Worm (Caenorhabditis elegans): ENCODE results near the gene C29F7.3.

The C29F7.3 gene

DNA sequence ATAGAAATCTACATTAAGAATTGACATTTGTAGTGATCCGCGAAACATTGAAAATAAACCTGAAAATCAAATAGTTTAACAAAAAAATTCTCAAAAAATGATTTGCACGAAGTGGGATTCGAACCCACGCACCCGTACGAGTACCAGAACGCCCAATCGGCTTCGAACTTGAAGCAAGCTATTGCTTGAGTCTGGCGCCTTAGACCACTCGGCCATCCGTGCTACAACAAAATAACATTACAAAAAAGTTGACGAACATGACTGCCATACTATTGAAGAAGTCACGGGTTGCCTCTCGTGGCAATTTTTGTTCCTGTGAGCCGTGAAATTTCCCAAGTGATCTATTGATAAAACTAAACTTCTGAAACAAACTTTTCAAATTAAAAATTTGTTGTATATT, 23.5 kb upstream of the C29F7.3 start:
- TF ChIP-seq ZK546.5 (tag; optimal IDR thresholded peaks at IDR 0.05) = no peak
- no peak for TF ChIP-seq lin-39 (tag; optimal IDR thresholded peaks at IDR 0.05)
- TF ChIP-seq R02D3.7 (tag; optimal IDR thresholded peaks at IDR 0.05) = no peak
- TF ChIP-seq fos-1 (tag; optimal IDR thresholded peaks at IDR 0.05) = no peak
- no peak for TF ChIP-seq skn-1 (tag; optimal IDR thresholded peaks at IDR 0.05)
- TF ChIP-seq nhr-11 (tag; optimal IDR thresholded peaks at IDR 0.05) = no peak
- TF ChIP-seq hmg-11 (tag; optimal IDR thresholded peaks at IDR 0.05) = no peak
- no peak for TF ChIP-seq sea-2 (GFP tag; optimal IDR thresholded peaks at IDR 0.05)
- no peak for TF ChIP-seq nhr-67 (tag; optimal IDR thresholded peaks at IDR 0.05)
- TF ChIP-seq mml-1 (tag; optimal IDR thresholded peaks at IDR 0.05) = no peak
- no peak for TF ChIP-seq nhr-23 (tag; optimal IDR thresholded peaks at IDR 0.05)
- TF ChIP-seq unc-39 (tag; optimal IDR thresholded peaks at IDR 0.05) = no peak
- no peak for TF ChIP-seq ztf-11 (tag; optimal IDR thresholded peaks at IDR 0.05)
- TF ChIP-seq pqm-1 (tag; optimal IDR thresholded peaks at IDR 0.05) = no peak
- TF ChIP-seq nhr-12 (tag; optimal IDR thresholded peaks at IDR 0.05) = no peak
- TF ChIP-seq egl-5 (tag; optimal IDR thresholded peaks at IDR 0.05) = no peak
- no peak for TF ChIP-seq nfya-1 (tag; optimal IDR thresholded peaks at IDR 0.05; ENCODE audit: insufficient read depth)

- TF ChIP-seq mdl-1 (tag; optimal IDR thresholded peaks at IDR 0.05) (no peak), aly-2 (tag; optimal IDR thresholded peaks at IDR 0.05) (no peak), nhr-12 (tag; optimal IDR thresholded peaks at IDR 0.05) (no peak), ama-1 (optimal IDR thresholded peaks at IDR 0.05) (no peak), sea-2 (GFP tag; optimal IDR thresholded peaks at IDR 0.05) (no peak), tbx-2 (tag; optimal IDR thresholded peaks at IDR 0.05) (peak; percentile 44), egl-5 (tag; optimal IDR thresholded peaks at IDR 0.05) (no peak), nhr-67 (tag; optimal IDR thresholded peaks at IDR 0.05) (no peak), daf-12 (tag; optimal IDR thresholded peaks at IDR 0.05) (no peak), lsy-12 (tag; optimal IDR thresholded peaks at IDR 0.05) (peak; percentile 44), ceh-9 (tag; optimal IDR thresholded peaks at IDR 0.05) (no peak), ztf-4 (tag; optimal IDR thresholded peaks at IDR 0.05) (no peak), elt-3 (tag; optimal IDR thresholded peaks at IDR 0.05) (no peak), nhr-77 (tag; optimal IDR thresholded peaks at IDR 0.05) (no peak), ceh-28 (tag; optimal IDR thresholded peaks at IDR 0.05) (peak; percentile 21), nhr-25 (tag; optimal IDR thresholded peaks at IDR 0.05) (no peak), nfya-1 (tag; optimal IDR thresholded peaks at IDR 0.05; ENCODE audit: insufficient read depth) (no peak), elt-2 (tag; optimal IDR thresholded peaks at IDR 0.05) (peak; percentile 23), eor-1 (tag; optimal IDR thresholded peaks at IDR 0.05) (no peak), pha-4 (tag; optimal IDR thresholded peaks at IDR 0.05) (peak; percentile 54), unc-62 (GFP tag; optimal IDR thresholded peaks at IDR 0.05) (no peak), elt-1 (tag; optimal IDR thresholded peaks at IDR 0.05) (no peak), ceh-16 (tag; optimal IDR thresholded peaks at IDR 0.05) (no peak), nhr-28 (tag; optimal IDR thresholded peaks at IDR 0.05) (no peak), skn-1 (tag; optimal IDR thresholded peaks at IDR 0.05) (peak; percentile 15), lin-39 (tag; optimal IDR thresholded peaks at IDR 0.05) (peak; percentile 33), ztf-11 (tag; optimal IDR thresholded peaks at IDR 0.05) (no peak), lin-15B (tag; optimal IDR thresholded peaks at IDR 0.05) (no peak), fos-1 (tag; optimal IDR thresholded peaks at IDR 0.05) (no peak), jun-1 (tag; optimal IDR thresholded peaks at IDR 0.05) (no peak), nhr-76 (tag; optimal IDR thresholded peaks at IDR 0.05) (no peak), fkh-10 (GFP tag; optimal IDR thresholded peaks at IDR 0.05) (no peak), mml-1 (tag; optimal IDR thresholded peaks at IDR 0.05) (no peak), nhr-43 (tag; optimal IDR thresholded peaks at IDR 0.05; ENCODE audit: poor library complexity, severe bottlenecking) (peak; percentile 17), snpc-4 (tag; optimal IDR thresholded peaks at IDR 0.05) (no peak), nhr-11 (tag; optimal IDR thresholded peaks at IDR 0.05) (no peak), ZK546.5 (tag; optimal IDR thresholded peaks at IDR 0.05) (no peak), nhr-237 (tag; optimal IDR thresholded peaks at IDR 0.05) (no peak), egl-27 (tag; optimal IDR thresholded peaks at IDR 0.05) (no peak), nhr-23 (tag; optimal IDR thresholded peaks at IDR 0.05) (peak; percentile 27), pqm-1 (tag; optimal IDR thresholded peaks at IDR 0.05) (no peak), R02D3.7 (tag; optimal IDR thresholded peaks at IDR 0.05) (no peak), fkh-2 (tag; optimal IDR thresholded peaks at IDR 0.05) (no peak), unc-39 (tag; optimal IDR thresholded peaks at IDR 0.05) (no peak), hmg-11 (tag; optimal IDR thresholded peaks at IDR 0.05) (peak; percentile 26), zag-1 (tag; optimal IDR thresholded peaks at IDR 0.05) (no peak), ceh-82 (tag; optimal IDR thresholded peaks at IDR 0.05) (peak; percentile 44)
These were observed 22.7 kb upstream of the C29F7.3 start for ce11 chrX:13442446-13442845.

Data from whole organism, L3 larva.